Worm (Caenorhabditis elegans) whole organism, L1 larva: ENCODE measurements around the gene C56G2.22.

Source experiments
- F16B12.6 ChIP-seq: fragments of 150-350 bp; optimal IDR thresholded peaks from 2 replicates; lab custom pipeline; 2014; ENCODE audit warnings: missing biosample characterization, missing genetic modification characterization
- Y116A8C.19 ChIP-seq: sonication (generic microtip); optimal IDR thresholded peaks from 2 replicates; lab custom pipeline; 2016; ENCODE audit warnings: missing compliant biosample characterization, missing genetic modification characterization, borderline replicate concordance
- aha-1 ChIP-seq: fragments of 150-350 bp; optimal IDR thresholded peaks from 2 replicates; lab custom pipeline; 2014; ENCODE audit warnings: missing biosample characterization, missing genetic modification characterization
- alr-1 ChIP-seq: fragments of 200-800 bp; sonication (Bioruptor generic); optimal IDR thresholded peaks from 2 replicates; lab custom pipeline; 2018; ENCODE audit warnings: borderline replicate concordance, mild to moderate bottlenecking, missing genetic modification characterization, missing compliant biosample characterization
- aly-2 ChIP-seq: fragments of 150-350 bp; optimal IDR thresholded peaks from 2 replicates; lab custom pipeline; 2014; ENCODE audit warnings: missing biosample characterization, missing genetic modification characterization
- ama-1 ChIP-seq: fragments of 150-350 bp; optimal IDR thresholded peaks from 2 replicates; lab custom pipeline; 2014
- blmp-1 ChIP-seq: fragments of 150-350 bp; optimal IDR thresholded peaks from 2 replicates; lab custom pipeline; 2014; ENCODE audit warnings: missing biosample characterization, missing genetic modification characterization
- ceh-8 ChIP-seq: fragments of 200-800 bp; sonication (Bioruptor generic); optimal IDR thresholded peaks from 2 replicates; lab custom pipeline; 2018; ENCODE audit warnings: mild to moderate bottlenecking, missing genetic modification characterization, moderate library complexity, missing compliant biosample characterization
- ceh-90 ChIP-seq: sonication (generic microtip); optimal IDR thresholded peaks from 2 replicates; lab custom pipeline; 2016; ENCODE audit warnings: missing genetic modification characterization, missing compliant biosample characterization
- ces-1 ChIP-seq: fragments of 150-350 bp; optimal IDR thresholded peaks from 2 replicates; lab custom pipeline; 2014; ENCODE audit warnings: missing biosample characterization, missing genetic modification reagents, missing genetic modification characterization
- dpl-1 ChIP-seq, 3 experiments: fragments of 150-350 bp in 2 of 3; sonication (generic microtip) in 1 of 3; optimal IDR thresholded peaks; 2 replicates each; lab custom pipeline; 2014 to 2017; ENCODE audit warnings: missing biosample characterization in 3 of 3, missing genetic modification characterization in 3 of 3, missing genetic modification reagents in 3 of 3
- dsc-1 ChIP-seq: sonication (generic microtip); optimal IDR thresholded peaks from 2 replicates; lab custom pipeline; 2016; ENCODE audit warnings: mild to moderate bottlenecking, missing genetic modification characterization, missing compliant biosample characterization
- efl-1 ChIP-seq, 4 experiments: fragments of 150-350 bp; optimal IDR thresholded peaks in 3 of 4; peaks in 1 of 4; 1 replicate in 1 of 4; 2 replicates in 3 of 4; lab custom pipeline; 2014; ENCODE audit warnings: missing biosample characterization in 2 of 4, missing genetic modification characterization in 2 of 4, missing genetic modification reagents in 2 of 4
- efl-3 ChIP-seq: fragments of 200-800 bp; sonication (Bioruptor generic); optimal IDR thresholded peaks from 2 replicates; lab custom pipeline; 2018; ENCODE audit warnings: mild to moderate bottlenecking, missing genetic modification characterization, missing compliant biosample characterization
- egl-27 ChIP-seq, 2 experiments: fragments of 150-350 bp in 1 of 2; sonication (generic microtip); optimal IDR thresholded peaks; 3 replicates each; lab custom pipeline; 2017 to 2018; ENCODE audit warnings: missing biosample characterization in 2 of 2, missing genetic modification characterization in 2 of 2, missing genetic modification reagents in 2 of 2
- elt-3 ChIP-seq, 6 experiments: fragments of 150-350 bp in 1 of 6; sonication (generic microtip); optimal IDR thresholded peaks; 2 replicates each; lab custom pipeline; 2017 to 2018; ENCODE audit warnings: missing biosample characterization in 6 of 6, missing genetic modification characterization in 6 of 6, inconsistent platforms in 1 of 6
- ets-5 ChIP-seq: fragments of 200-800 bp; sonication (Bioruptor generic); IDR thresholded peaks from 2 replicates; pipeline ENCODE4 v1.3.6; 2022; ENCODE audit warnings: missing genetic modification characterization, missing compliant biosample characterization
- fkh-10 ChIP-seq: sonication (generic microtip); optimal IDR thresholded peaks from 2 replicates; lab custom pipeline; 2017; ENCODE audit warnings: missing biosample characterization, missing genetic modification reagents, missing genetic modification characterization
- fkh-8 ChIP-seq: sonication (generic microtip); optimal IDR thresholded peaks from 2 replicates; lab custom pipeline; 2016; ENCODE audit warnings: mild to moderate bottlenecking, missing genetic modification characterization, missing compliant biosample characterization
- grh-1 ChIP-seq: fragments of 200-800 bp; sonication (Bioruptor generic); IDR thresholded peaks from 2 replicates; pipeline ENCODE4 v1.3.6; 2022; ENCODE audit warnings: missing genetic modification reagents, missing genetic modification characterization, missing compliant biosample characterization
- hlh-4 ChIP-seq: sonication (generic microtip); optimal IDR thresholded peaks from 2 replicates; lab custom pipeline; 2016; ENCODE audit warnings: mild to moderate bottlenecking, missing genetic modification characterization, missing compliant biosample characterization
- hpl-2 ChIP-seq: fragments of 150-350 bp; optimal IDR thresholded peaks from 2 replicates; lab custom pipeline; 2014; ENCODE audit warnings: missing biosample characterization, missing genetic modification reagents, missing genetic modification characterization
- irx-1 ChIP-seq: sonication (generic microtip); optimal IDR thresholded peaks from 2 replicates; lab custom pipeline; 2016; ENCODE audit warnings: missing genetic modification characterization, missing compliant biosample characterization
- lin-13 ChIP-seq: fragments of 150-350 bp; optimal IDR thresholded peaks from 2 replicates; lab custom pipeline; 2014; ENCODE audit warnings: missing biosample characterization, missing genetic modification reagents, missing genetic modification characterization
- lin-15B ChIP-seq: fragments of 150-350 bp; sonication (generic microtip); optimal IDR thresholded peaks from 3 replicates; lab custom pipeline; 2014; ENCODE audit warnings: missing biosample characterization, missing genetic modification characterization
- lin-35 ChIP-seq, 2 experiments: fragments of 150-350 bp; optimal IDR thresholded peaks; 2 replicates each; lab custom pipeline; 2014; ENCODE audit warnings: missing biosample characterization in 2 of 2, missing genetic modification characterization in 2 of 2, missing genetic modification reagents in 2 of 2
- lin-39 ChIP-seq: fragments of 150-350 bp; optimal IDR thresholded peaks from 2 replicates; lab custom pipeline; 2014; ENCODE audit warnings: missing biosample characterization, missing genetic modification reagents, missing genetic modification characterization
- mdl-1 ChIP-seq, 2 experiments: fragments of 150-350 bp; optimal IDR thresholded peaks; 2 replicates each; lab custom pipeline; 2014 to 2017; ENCODE audit warnings: missing biosample characterization in 2 of 2, missing genetic modification characterization in 2 of 2, inconsistent platforms in 1 of 2
- nhr-11 ChIP-seq: fragments of 150-350 bp; optimal IDR thresholded peaks from 2 replicates; lab custom pipeline; 2014; ENCODE audit warnings: missing biosample characterization, missing genetic modification characterization
- nhr-12 ChIP-seq: sonication (generic microtip); optimal IDR thresholded peaks from 2 replicates; lab custom pipeline; 2017; ENCODE audit warnings: missing biosample characterization, missing genetic modification characterization
- nhr-19 ChIP-seq: fragments of 200-800 bp; sonication (Bioruptor generic); conservative IDR thresholded peaks from 2 replicates; pipeline ENCODE4 v1.3.6; 2022; ENCODE audit warnings: missing genetic modification characterization, missing compliant biosample characterization
- nhr-237 ChIP-seq: fragments of 150-350 bp; optimal IDR thresholded peaks from 2 replicates; lab custom pipeline; 2014; ENCODE audit warnings: missing biosample characterization, missing genetic modification characterization
- nhr-47 ChIP-seq: sonication (generic microtip); optimal IDR thresholded peaks from 2 replicates; lab custom pipeline; 2016; ENCODE audit warnings: mild to moderate bottlenecking, missing genetic modification characterization, moderate library complexity, missing compliant biosample characterization
- nhr-77 ChIP-seq: fragments of 150-350 bp; optimal IDR thresholded peaks from 2 replicates; lab custom pipeline; 2014; ENCODE audit warnings: missing biosample characterization, missing genetic modification characterization
- nhr-84 ChIP-seq: sonication (generic microtip); optimal IDR thresholded peaks from 2 replicates; lab custom pipeline; 2017; ENCODE audit warnings: missing biosample characterization, missing genetic modification characterization
- nhr-90 ChIP-seq: sonication (generic microtip); optimal IDR thresholded peaks from 2 replicates; lab custom pipeline; 2016; ENCODE audit warnings: mild to moderate bottlenecking, missing genetic modification characterization, missing compliant biosample characterization; ENCODE audit not compliant: poor library complexity
- pag-3 ChIP-seq: sonication (generic microtip); optimal IDR thresholded peaks from 2 replicates; lab custom pipeline; 2017; ENCODE audit warnings: missing genetic modification characterization, mild to moderate bottlenecking, missing compliant biosample characterization, antibody characterized with exemption, borderline replicate concordance; ENCODE audit not compliant: insufficient read depth
- pax-3 ChIP-seq: fragments of 200-800 bp; sonication (Bioruptor generic); optimal IDR thresholded peaks from 2 replicates; lab custom pipeline; 2018; ENCODE audit warnings: mild to moderate bottlenecking, missing genetic modification characterization, moderate library complexity, missing compliant biosample characterization
- rnt-1 ChIP-seq: sonication (generic microtip); optimal IDR thresholded peaks from 2 replicates; lab custom pipeline; 2016; ENCODE audit warnings: mild to moderate bottlenecking, missing genetic modification characterization, moderate library complexity, missing compliant biosample characterization
- skn-1 ChIP-seq: fragments of 150-350 bp; optimal IDR thresholded peaks from 2 replicates; lab custom pipeline; 2014; ENCODE audit warnings: missing biosample characterization, missing genetic modification characterization
- sptf-1 ChIP-seq: fragments of 150-350 bp; optimal IDR thresholded peaks from 2 replicates; lab custom pipeline; 2014; ENCODE audit warnings: missing biosample characterization, missing genetic modification characterization
- sup-37 ChIP-seq: fragments of 200-800 bp; sonication (Bioruptor generic); optimal IDR thresholded peaks from 2 replicates; lab custom pipeline; 2018; ENCODE audit warnings: mild to moderate bottlenecking, missing genetic modification characterization, missing compliant biosample characterization
- swsn-7 ChIP-seq: sonication (generic microtip); optimal IDR thresholded peaks from 2 replicates; lab custom pipeline; 2016; ENCODE audit warnings: missing genetic modification characterization, missing compliant biosample characterization
- tbx-2 ChIP-seq: sonication (generic microtip); optimal IDR thresholded peaks from 2 replicates; lab custom pipeline; 2016; ENCODE audit warnings: missing genetic modification characterization, missing compliant biosample characterization
- tlp-1 ChIP-seq: fragments of 150-350 bp; optimal IDR thresholded peaks from 2 replicates; lab custom pipeline; 2014; ENCODE audit warnings: missing biosample characterization, missing genetic modification characterization
- unc-98 ChIP-seq: fragments of 200-800 bp; sonication (Bioruptor generic); IDR thresholded peaks from 2 replicates; pipeline ENCODE4 v1.3.6; 2022; ENCODE audit warnings: missing genetic modification characterization, missing compliant biosample characterization
- vab-15 ChIP-seq: sonication (generic microtip); optimal IDR thresholded peaks from 2 replicates; lab custom pipeline; 2017; ENCODE audit warnings: missing genotype, mild to moderate bottlenecking, missing genetic modification characterization, missing compliant biosample characterization
- zag-1 ChIP-seq: fragments of 150-350 bp; optimal IDR thresholded peaks from 2 replicates; lab custom pipeline; 2014; ENCODE audit warnings: missing biosample characterization, missing genetic modification characterization
- zip-4 ChIP-seq: fragments of 200-800 bp; sonication (Bioruptor generic); optimal IDR thresholded peaks from 2 replicates; lab custom pipeline; 2018; ENCODE audit warnings: mild to moderate bottlenecking, missing genetic modification characterization, moderate library complexity, missing compliant biosample characterization
- ztf-11 ChIP-seq, 2 experiments: sonication (generic microtip); optimal IDR thresholded peaks; 2 replicates each; lab custom pipeline; 2016 to 2017; ENCODE audit warnings: missing genetic modification characterization in 2 of 2, missing biosample characterization in 1 of 2, missing compliant biosample characterization in 1 of 2

Gene C56G2.22

ce11 chrIII:6344737-6345136 lies 1.5 kb upstream of the C56G2.22 start (continued):
- no peak for TF ChIP-seq tlp-1 (tag; lab: Kevin White, UChicago)
- TF ChIP-seq vab-15 (tag; lab: Kevin White, UChicago), result no peak
- TF ChIP-seq lin-15B (tag; lab: Kevin White, UChicago), result peak; percentile 51
- TF ChIP-seq aly-2 (tag; lab: Kevin White, UChicago), result peak; percentile 88
- TF ChIP-seq elt-3 (tag; optimal IDR thresholded peaks at IDR 0.05; lab: Kevin White, UChicago), result peak in 3 of 6 experiments; percentile 25 to 68 (median 64)
- TF ChIP-seq hlh-4 (tag; lab: Kevin White, UChicago), result no peak
- no peak for TF ChIP-seq efl-3
- TF ChIP-seq Y116A8C.19 (tag; lab: Kevin White, UChicago), result no peak
- peak; percentile 84 for TF ChIP-seq zag-1 (tag; lab: Kevin White, UChicago)
- TF ChIP-seq sptf-1 (tag; lab: Kevin White, UChicago), result no peak
- TF ChIP-seq nhr-11 (tag; lab: Kevin White, UChicago), result no peak
- TF ChIP-seq grh-1 (GFP tag; lab: Robert Waterston, UW), result peak; percentile 55; the same call in 1 of the 2 replicates
- no peak for TF ChIP-seq ets-5 (GFP tag; lab: Robert Waterston, UW)
- peak; percentile 39 for TF ChIP-seq zip-4 (GFP tag; lab: Kevin White, UChicago)
- TF ChIP-seq dsc-1, result peak; percentile 84
- peak in 1 of 2 experiments; percentile 40 for TF ChIP-seq ztf-11 (tag; optimal IDR thresholded peaks at IDR 0.05; lab: Kevin White, UChicago)
- peak; percentile 90 for TF ChIP-seq nhr-47
- peak; percentile 83 for TF ChIP-seq nhr-90
- TF ChIP-seq skn-1 (tag; lab: Kevin White, UChicago), result peak; percentile 66
- peak; percentile 30 for TF ChIP-seq pax-3 (tag; lab: Kevin White, UChicago)
- peak; percentile 52 for TF ChIP-seq nhr-237 (tag; lab: Kevin White, UChicago)
- TF ChIP-seq ceh-8 (GFP tag; lab: Kevin White, UChicago), result peak; percentile 39
- peak; percentile 74 for TF ChIP-seq sup-37
- TF ChIP-seq fkh-10 (GFP tag; lab: Kevin White, UChicago), result peak; percentile 12
- TF ChIP-seq dpl-1 (GFP tag; optimal IDR thresholded peaks at IDR 0.05; lab: Kevin White, UChicago), result peak; percentile 68 to 79 (median 78)
- no peak for TF ChIP-seq ces-1 (GFP tag; lab: Kevin White, UChicago)
- TF ChIP-seq nhr-77 (tag; lab: Kevin White, UChicago), result peak; percentile 83
- no peak for TF ChIP-seq aha-1 (tag; lab: Kevin White, UChicago)
- peak in 1 of 2 experiments; percentile 79 for TF ChIP-seq mdl-1 (tag; optimal IDR thresholded peaks at IDR 0.05; lab: Kevin White, UChicago)
- TF ChIP-seq nhr-19 (GFP tag; lab: Robert Waterston, UW), result peak; percentile 88
- TF ChIP-seq irx-1 (tag; lab: Kevin White, UChicago), result peak; percentile 84
- TF ChIP-seq egl-27 (tag; optimal IDR thresholded peaks at IDR 0.05; lab: Kevin White, UChicago), result peak in 1 of 2 experiments; percentile 21
- TF ChIP-seq alr-1 (tag; lab: Kevin White, UChicago), result no peak
- peak; percentile 81 for TF ChIP-seq fkh-8 (tag; lab: Kevin White, UChicago)
- TF ChIP-seq efl-1 (optimal IDR thresholded peaks at IDR 0.05; lab: Kevin White, UChicago), result peak; percentile 85 to 86
- peak; percentile 75 to 97 for TF ChIP-seq efl-1 (GFP tag; optimal IDR thresholded peaks at IDR 0.05 in 1 of 2; lab: Kevin White, UChicago)
- peak; percentile 21 for TF ChIP-seq ceh-90
- TF ChIP-seq blmp-1 (tag; lab: Kevin White, UChicago), result peak; percentile 28
- TF ChIP-seq swsn-7 (tag; lab: Kevin White, UChicago), result peak; percentile 89
- peak; percentile 49 for TF ChIP-seq pag-3 (tag; lab: Kevin White, UChicago)
- TF ChIP-seq nhr-84 (tag; lab: Kevin White, UChicago), result no peak
- TF ChIP-seq lin-39, result peak; percentile 33
- TF ChIP-seq ama-1 (lab: Kevin White, UChicago), result peak; percentile 44
- peak; percentile 97 for TF ChIP-seq F16B12.6 (tag; lab: Kevin White, UChicago)
- peak; percentile 93 for TF ChIP-seq rnt-1 (tag; lab: Kevin White, UChicago)
- TF ChIP-seq hpl-2, result peak; percentile 73
- 0 out of 2 replicates have a peak, but pooled peaks have one; percentile 26 for TF ChIP-seq unc-98 (GFP tag; lab: Robert Waterston, UW)
- TF ChIP-seq lin-35 (GFP tag; optimal IDR thresholded peaks at IDR 0.05; lab: Kevin White, UChicago), result peak; percentile 84 to 87
- peak; percentile 90 for TF ChIP-seq lin-13
- no peak for TF ChIP-seq nhr-12 (tag; lab: Kevin White, UChicago)
- TF ChIP-seq tbx-2 (tag; lab: Kevin White, UChicago), result peak; percentile 81
